Worm (Caenorhabditis elegans) whole organism, L2 larva: ENCODE results near the gene T14B1.1.

Experiments
- ceh-16 ChIP-seq: fragments of 150-350 bp; optimal IDR thresholded peaks from 2 replicates; lab custom pipeline; 2014; ENCODE audit warnings: missing biosample characterization, missing genetic modification characterization
- dmd-4 ChIP-seq: sonication (generic microtip); optimal IDR thresholded peaks from 2 replicates; lab custom pipeline; 2017; ENCODE audit warnings: missing biosample characterization, missing genetic modification characterization
- lin-11 ChIP-seq: fragments of 150-350 bp; sonication (generic microtip); optimal IDR thresholded peaks from 2 replicates; lab custom pipeline; 2014; ENCODE audit warnings: missing biosample characterization, missing genetic modification characterization, inconsistent platforms, mixed read lengths
- lin-13 ChIP-seq: fragments of 150-350 bp; optimal IDR thresholded peaks from 2 replicates; lab custom pipeline; 2014; ENCODE audit warnings: missing biosample characterization, missing genetic modification reagents, missing genetic modification characterization
- nhr-11 ChIP-seq: fragments of 150-350 bp; optimal IDR thresholded peaks from 2 replicates; lab custom pipeline; 2014; ENCODE audit warnings: missing biosample characterization, missing genetic modification characterization
- sem-4 ChIP-seq: fragments of 150-350 bp; optimal IDR thresholded peaks from 2 replicates; lab custom pipeline; 2014; ENCODE audit warnings: missing biosample characterization, missing genetic modification reagents, missing genetic modification characterization
- skn-1 ChIP-seq: sonication (generic microtip); optimal IDR thresholded peaks from 2 replicates; lab custom pipeline; 2017; ENCODE audit warnings: missing biosample characterization, missing genetic modification characterization
- snpc-4 ChIP-seq: fragments of 150-350 bp; optimal IDR thresholded peaks from 2 replicates; lab custom pipeline; 2014; ENCODE audit warnings: missing biosample characterization, missing genetic modification characterization
- unc-39 ChIP-seq: fragments of 150-350 bp; optimal IDR thresholded peaks from 2 replicates; lab custom pipeline; 2014; ENCODE audit warnings: missing biosample characterization, missing genetic modification characterization

- TF ChIP-seq lin-13 (GFP tag; lab: Kevin White, UChicago) (no peak), nhr-11 (tag; lab: Kevin White, UChicago) (no peak), snpc-4 (tag; lab: Kevin White, UChicago) (no peak), ceh-16 (tag; lab: Kevin White, UChicago) (no peak), unc-39 (tag; lab: Kevin White, UChicago) (no peak), lin-11 (tag; lab: Kevin White, UChicago) (no peak), skn-1 (tag; lab: Kevin White, UChicago) (no peak), sem-4 (no peak), dmd-4 (no peak)
These were observed 29.8 kb upstream of the T14B1.1 start, which contains the start of gene dyf-7 for ce11 chrX:9698359-9698758.
